Fruit fly (Drosophila melanogaster) whole organism, wandering third instar larva: ENCODE data around the gene Reck.

Experiments
- Abd-B ChIP-seq: fragments of >200 bp; optimal IDR thresholded peaks from 2 replicates; lab custom pipeline; 2017; ENCODE audit warnings: missing biosample characterization, missing genetic modification characterization
- CG32264 ChIP-seq: fragments of 200-800 bp; sonication (Bioruptor generic); optimal IDR thresholded peaks from 2 replicates; lab custom pipeline; 2016; ENCODE audit warnings: missing biosample characterization, missing genetic modification characterization
- CG9705 ChIP-seq: fragments of 200-800 bp; sonication (Bioruptor generic); optimal IDR thresholded peaks from 2 replicates; lab custom pipeline; 2018; ENCODE audit warnings: missing biosample characterization, mild to moderate bottlenecking, missing genetic modification characterization
- CrebA ChIP-seq: fragments of 200-800 bp; sonication (Bioruptor generic); optimal IDR thresholded peaks from 2 replicates; lab custom pipeline; 2016; ENCODE audit warnings: missing biosample characterization, mild to moderate bottlenecking, missing genetic modification characterization, borderline replicate concordance
- Dfd ChIP-seq: fragments of >200 bp; optimal IDR thresholded peaks from 2 replicates; lab custom pipeline; 2017; ENCODE audit warnings: missing biosample characterization, missing genetic modification characterization
- Dif ChIP-seq: fragments of 200-275, 200-300 bp; sonication (Bioruptor generic); optimal IDR thresholded peaks from 2 replicates; lab custom pipeline; 2018; ENCODE audit warnings: missing biosample characterization, missing genetic modification characterization; ENCODE audit not compliant: partially characterized antibody
- GATAd ChIP-seq: sonication (Bioruptor generic); optimal IDR thresholded peaks from 2 replicates; lab custom pipeline; 2016; ENCODE audit warnings: missing biosample characterization, missing genetic modification characterization
- HLH106 ChIP-seq: fragments of 200-800 bp; optimal IDR thresholded peaks from 3 replicates; lab custom pipeline; 2019; ENCODE audit warnings: missing biosample characterization, mild to moderate bottlenecking, missing genetic modification characterization, moderate library complexity
- Hnf4 ChIP-seq: fragments of 200-800 bp; sonication (Bioruptor generic); optimal IDR thresholded peaks from 2 replicates; lab custom pipeline; 2016; ENCODE audit warnings: missing biosample characterization, mild to moderate bottlenecking, missing genetic modification characterization
- Hr78 ChIP-seq: fragments of >200 bp; optimal IDR thresholded peaks from 2 replicates; lab custom pipeline; 2017; ENCODE audit warnings: missing biosample characterization, missing genetic modification characterization
- Hr83 ChIP-seq: fragments of 200-300 bp; sonication (Bioruptor generic); optimal IDR thresholded peaks from 2 replicates; lab custom pipeline; 2016; ENCODE audit warnings: missing biosample characterization, mild to moderate bottlenecking, missing genetic modification characterization, moderate library complexity; ENCODE audit not compliant: poor library complexity, severe bottlenecking
- Jra ChIP-seq: sonication (Bioruptor generic); optimal IDR thresholded peaks from 2 replicates; lab custom pipeline; 2016; ENCODE audit warnings: missing biosample characterization, missing genetic modification characterization
- Mio ChIP-seq: sonication (Bioruptor generic); optimal IDR thresholded peaks from 2 replicates; lab custom pipeline; 2016; ENCODE audit warnings: missing biosample characterization, missing genetic modification characterization
- Myc ChIP-seq: fragments of >200 bp; optimal IDR thresholded peaks from 2 replicates; lab custom pipeline; 2017
- N ChIP-seq: fragments of >200 bp; optimal IDR thresholded peaks from 2 replicates; lab custom pipeline; 2018; ENCODE audit warnings: missing biosample characterization, missing external identifiers, missing genetic modification characterization
- OdsH ChIP-seq: fragments of 200-800 bp; sonication (Bioruptor generic); optimal IDR thresholded peaks from 2 replicates; lab custom pipeline; 2016; ENCODE audit warnings: missing biosample characterization, mild to moderate bottlenecking, missing genetic modification characterization
- Rel ChIP-seq, 2 experiments: fragments of 200-800 bp; sonication (Bioruptor generic) in 1 of 2; optimal IDR thresholded peaks; 2 replicates in 1 of 2; 3 replicates in 1 of 2; lab custom pipeline; 2016 to 2019; ENCODE audit warnings: mild to moderate bottlenecking in 2 of 2, missing biosample characterization in 2 of 2, missing genetic modification characterization in 2 of 2, moderate library complexity in 1 of 2
- Sp1 ChIP-seq: fragments of 200-800 bp; sonication (Bioruptor generic); optimal IDR thresholded peaks from 3 replicates; lab custom pipeline; 2019; ENCODE audit warnings: missing biosample characterization, mild to moderate bottlenecking, missing genetic modification characterization, moderate library complexity
- Vsx2 ChIP-seq: fragments of 200-300, 225-300 bp; sonication (Bioruptor generic); optimal IDR thresholded peaks from 2 replicates; lab custom pipeline; 2018; ENCODE audit warnings: missing biosample characterization, missing genetic modification characterization; ENCODE audit not compliant: partially characterized antibody
- br ChIP-seq: fragments of 200-800 bp; sonication (Bioruptor generic); optimal IDR thresholded peaks from 2 replicates; lab custom pipeline; 2016; ENCODE audit warnings: missing biosample characterization, missing genetic modification characterization
- brk ChIP-seq: fragments of 200-800 bp; sonication (Bioruptor generic); optimal IDR thresholded peaks from 2 replicates; lab custom pipeline; 2016; ENCODE audit warnings: missing biosample characterization, mild to moderate bottlenecking, missing genetic modification characterization
- dl ChIP-seq, 2 experiments: fragments of 175-275, 200-275 bp in 1 of 2; fragments of 200-275 bp in 1 of 2; sonication (Bioruptor generic); optimal IDR thresholded peaks; lab custom pipeline; 2018; ENCODE audit warnings: mild to moderate bottlenecking in 2 of 2, missing biosample characterization in 2 of 2, missing genetic modification characterization in 2 of 2, moderate library complexity in 2 of 2; ENCODE audit not compliant: partially characterized antibody in 2 of 2, insufficient read depth in 1 of 2
- dmrt93B ChIP-seq: fragments of 200-800 bp; sonication (Bioruptor generic); optimal IDR thresholded peaks from 2 replicates; lab custom pipeline; 2018; ENCODE audit warnings: missing biosample characterization, mild to moderate bottlenecking, missing genetic modification characterization
- dsf ChIP-seq: sonication (Bioruptor generic); optimal IDR thresholded peaks from 2 replicates; lab custom pipeline; 2016; ENCODE audit warnings: missing biosample characterization, missing genetic modification characterization, borderline replicate concordance
- ey ChIP-seq: fragments of 200-800 bp; sonication (Bioruptor generic); optimal IDR thresholded peaks from 2 replicates; lab custom pipeline; 2016; ENCODE audit warnings: missing biosample characterization, missing genetic modification characterization
- foxo ChIP-seq, 2 experiments: fragments of 200-800 bp; sonication (Bioruptor generic); optimal IDR thresholded peaks; 2 replicates in 1 of 2; 3 replicates in 1 of 2; lab custom pipeline; 2016 to 2017; ENCODE audit warnings: missing biosample characterization in 2 of 2, missing genetic modification characterization in 2 of 2
- fru ChIP-seq: fragments of 200-800 bp; sonication (Bioruptor generic); optimal IDR thresholded peaks from 3 replicates; lab custom pipeline; 2016; ENCODE audit warnings: missing biosample characterization, mild to moderate bottlenecking, missing genetic modification characterization
- h ChIP-seq: fragments of 200-800 bp; sonication (Bioruptor generic); optimal IDR thresholded peaks from 3 replicates; lab custom pipeline; 2016; ENCODE audit warnings: missing biosample characterization, mild to moderate bottlenecking, missing genetic modification characterization
- jim ChIP-seq: fragments of 175-275, 200-325 bp; sonication (Bioruptor generic); optimal IDR thresholded peaks from 2 replicates; lab custom pipeline; 2016; ENCODE audit warnings: missing biosample characterization, mild to moderate bottlenecking, missing genetic modification characterization
- lola ChIP-seq: fragments of >200 bp; optimal IDR thresholded peaks from 2 replicates; lab custom pipeline; 2017; ENCODE audit warnings: missing biosample characterization, missing genetic modification characterization
- pan ChIP-seq: fragments of >200 bp; optimal IDR thresholded peaks from 2 replicates; lab custom pipeline; 2017
- psq ChIP-seq: fragments of 200-800 bp; sonication (Bioruptor generic); optimal IDR thresholded peaks from 3 replicates; lab custom pipeline; 2017; ENCODE audit warnings: missing biosample characterization, mild to moderate bottlenecking, missing genetic modification characterization, moderate library complexity
- rgr ChIP-seq: fragments of 200-800 bp; sonication (Bioruptor generic); optimal IDR thresholded peaks from 3 replicates; lab custom pipeline; 2016; ENCODE audit warnings: missing biosample characterization, mild to moderate bottlenecking, missing genetic modification characterization
- sage ChIP-seq: fragments of 200-800 bp; sonication (Bioruptor generic); optimal IDR thresholded peaks from 2 replicates; lab custom pipeline; 2016; ENCODE audit warnings: missing biosample characterization, mild to moderate bottlenecking, missing genetic modification characterization
- sv ChIP-seq: fragments of 200-800 bp; sonication (Bioruptor generic); optimal IDR thresholded peaks from 3 replicates; lab custom pipeline; 2016; ENCODE audit warnings: missing biosample characterization, missing genetic modification characterization
- tai ChIP-seq: sonication (Bioruptor generic); optimal IDR thresholded peaks from 2 replicates; lab custom pipeline; 2016; ENCODE audit warnings: missing biosample characterization, missing genetic modification characterization
- usp ChIP-seq: fragments of >200 bp; optimal IDR thresholded peaks from 2 replicates; lab custom pipeline; 2017; ENCODE audit warnings: missing biosample characterization, missing genetic modification characterization
- woc ChIP-seq: sonication (Bioruptor generic); optimal IDR thresholded peaks from 2 replicates; lab custom pipeline; 2016; ENCODE audit warnings: missing biosample characterization, mild to moderate bottlenecking, missing genetic modification characterization

Gene Reck

dm6 chr3L:15006825-15007224 lies 7.0 kb downstream of the Reck start (continued):
- TF ChIP-seq usp (no peak), OdsH (GFP tag; lab: Kevin White, UChicago) (peak; percentile 25)
- TF ChIP-seq, all 38 proteins: peak for 13

DNA sequence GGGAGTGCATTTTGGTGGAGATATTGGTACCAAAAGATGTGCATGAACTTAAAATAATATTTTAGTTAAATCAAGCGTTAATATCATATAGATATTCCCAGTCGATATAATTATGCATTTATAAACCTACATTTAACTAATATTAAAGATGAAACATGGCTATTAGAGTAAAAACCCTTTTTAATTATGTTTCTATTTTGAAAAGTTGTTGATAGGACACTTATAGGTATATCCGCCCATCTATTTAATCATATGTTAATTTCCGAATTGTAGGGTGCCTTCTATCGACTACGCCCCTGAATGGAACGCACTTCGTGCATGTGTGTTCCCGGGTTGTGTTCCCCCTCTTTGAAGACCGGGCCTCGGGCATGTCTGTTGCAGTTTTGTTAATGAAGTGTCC lies 8.1 kb downstream of the Reck start:
- TF ChIP-seq Sp1 (GFP tag; lab: Kevin White, UChicago): peak; percentile 2
- peak in 1 of 2 experiments; percentile 4 for TF ChIP-seq foxo (GFP tag; optimal IDR thresholded peaks at IDR 0.05; lab: Kevin White, UChicago)
- TF ChIP-seq h (GFP tag; lab: Kevin White, UChicago): peak; percentile 16
- TF ChIP-seq Rel (GFP tag; optimal IDR thresholded peaks at IDR 0.05; lab: Kevin White, UChicago): no peak
- TF ChIP-seq Rel (tag; optimal IDR thresholded peaks at IDR 0.05; lab: Kevin White, UChicago): no peak

- TF ChIP-seq Hnf4 (GFP tag; lab: Kevin White, UChicago) (peak; percentile 42), GATAd (GFP tag; lab: Kevin White, UChicago) (no peak), lola (GFP tag; lab: Kevin White, UChicago) (no peak), br (GFP tag; lab: Kevin White, UChicago) (peak; percentile 39), foxo (GFP tag; optimal IDR thresholded peaks at IDR 0.05; lab: Kevin White, UChicago) (peak in 1 of 2 experiments; percentile 50), Mio (GFP tag; lab: Kevin White, UChicago) (no peak), CrebA (GFP tag; lab: Kevin White, UChicago) (no peak), brk (GFP tag; lab: Kevin White, UChicago) (peak; percentile 9), Jra (GFP tag; lab: Kevin White, UChicago) (no peak), psq (GFP tag; lab: Kevin White, UChicago) (peak; percentile 18), tai (GFP tag; lab: Kevin White, UChicago) (no peak), dmrt93B (GFP tag; lab: Kevin White, UChicago) (no peak), HLH106 (tag; lab: Kevin White, UChicago) (peak; percentile 34), ey (GFP tag; lab: Kevin White, UChicago) (peak; percentile 55), OdsH (GFP tag; lab: Kevin White, UChicago) (peak; percentile 59), usp (no peak), Rel (GFP tag; optimal IDR thresholded peaks at IDR 0.05; lab: Kevin White, UChicago) (no peak), Rel (tag; optimal IDR thresholded peaks at IDR 0.05; lab: Kevin White, UChicago) (no peak), Abd-B (GFP tag; lab: Kevin White, UChicago) (no peak), Vsx2 (GFP tag; lab: Kevin White, UChicago) (no peak), Hr78 (GFP tag; lab: Kevin White, UChicago) (no peak), CG9705 (GFP tag; lab: Kevin White, UChicago) (no peak), Dfd (no peak), dsf (GFP tag; lab: Kevin White, UChicago) (no peak), CG32264 (no peak), pan (lab: Kevin White, UChicago) (no peak), Dif (GFP tag; lab: Kevin White, UChicago) (no peak), Hr83 (no peak), sv (GFP tag; lab: Kevin White, UChicago) (no peak), dl (GFP tag; optimal IDR thresholded peaks at IDR 0.05; lab: Kevin White, UChicago; ENCODE audit: insufficient read depth in 1 of 2, partially characterized antibody in 2 of 2) (no peak), Sp1 (GFP tag; lab: Kevin White, UChicago) (no peak), jim (no peak), fru (GFP tag; lab: Kevin White, UChicago) (peak; percentile 51), woc (no peak), sage (GFP tag; lab: Kevin White, UChicago) (no peak), rgr (GFP tag; lab: Kevin White, UChicago) (peak; percentile 51), Myc (lab: Kevin White, UChicago) (no peak), h (GFP tag; lab: Kevin White, UChicago) (peak; percentile 70), N (GFP tag; lab: Kevin White, UChicago) (no peak)
- TF ChIP-seq, all 38 proteins: peak for 11
These were observed 8.8 kb downstream of the Reck start for dm6 chr3L:15005085-15005484.
